Worm (Caenorhabditis elegans): ENCODE results near the gene nhr-7.

DNA sequence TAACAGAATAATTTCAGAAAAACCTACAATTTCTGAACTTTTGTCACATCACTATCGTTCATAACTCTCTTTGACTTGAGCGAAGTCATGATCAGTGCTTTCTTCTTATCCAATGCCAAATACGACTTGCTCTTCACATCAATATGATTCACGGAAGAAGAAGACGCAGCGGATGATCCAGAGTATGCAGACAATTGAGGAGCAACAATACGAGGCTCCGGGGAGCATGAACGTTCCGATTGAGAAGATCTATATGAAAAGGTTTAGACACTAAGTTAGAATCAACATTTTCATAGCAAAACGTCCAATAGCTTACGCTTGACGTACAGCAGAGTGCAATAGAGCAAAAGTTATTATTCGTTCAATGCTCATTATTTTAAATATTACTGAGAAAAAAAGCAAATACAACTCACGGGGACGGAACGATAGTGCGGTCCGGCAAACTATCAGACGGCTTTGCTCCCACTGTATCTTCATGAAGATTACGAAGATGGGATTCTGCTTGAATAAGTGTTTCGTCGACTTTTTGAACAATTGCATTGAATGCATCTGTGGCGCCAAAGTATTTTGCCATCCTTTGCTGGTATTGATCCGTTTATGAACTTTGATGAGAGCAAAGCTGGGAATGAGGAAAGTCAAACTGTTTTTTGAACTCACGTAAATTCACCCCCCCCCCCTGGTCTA, 10.5 kb downstream of the nhr-7 start, which contains the start of gene C05C12.5:
- TF ChIP-seq pes-1 (GFP tag; IDR thresholded peaks at IDR 0.05), result no peak
- no peak for TF ChIP-seq ama-1 (optimal IDR thresholded peaks at IDR 0.05)
- TF ChIP-seq F13C5.2 (tag; optimal IDR thresholded peaks at IDR 0.05), result no peak
- TF ChIP-seq flt-1 (GFP tag; IDR thresholded peaks at IDR 0.05), result no peak
- TF ChIP-seq hmg-4 (GFP tag; optimal IDR thresholded peaks at IDR 0.05), result no peak
- TF ChIP-seq hmbx-1 (tag; optimal IDR thresholded peaks at IDR 0.05), result no peak
- no peak for TF ChIP-seq scrt-1 (GFP tag; IDR thresholded peaks at IDR 0.05)
- TF ChIP-seq aly-1 (tag; optimal IDR thresholded peaks at IDR 0.05), result no peak
- no peak for TF ChIP-seq tra-4 (tag; optimal IDR thresholded peaks at IDR 0.05)
- TF ChIP-seq hnd-1 (tag; optimal IDR thresholded peaks at IDR 0.05), result no peak

Data from whole organism, early embryonic.